Worm (Caenorhabditis elegans) whole organism, late embryonic: Measurements from ENCODE around the gene ZC373.3.

Source experiments
- C08G9.2 ChIP-seq: sonication (generic microtip); optimal IDR thresholded peaks from 2 replicates; lab custom pipeline; 2016; ENCODE audit warnings: mild to moderate bottlenecking, missing genetic modification characterization, moderate library complexity, missing compliant biosample characterization
- F13H6.1 ChIP-seq: sonication (generic microtip); optimal IDR thresholded peaks from 2 replicates; lab custom pipeline; 2016; ENCODE audit warnings: missing genetic modification characterization, missing compliant biosample characterization
- Y22D7AL.16 ChIP-seq: sonication (generic microtip); optimal IDR thresholded peaks from 2 replicates; lab custom pipeline; 2016; ENCODE audit warnings: missing genetic modification characterization, missing compliant biosample characterization
- ceh-18 ChIP-seq: sonication (generic microtip); optimal IDR thresholded peaks from 2 replicates; lab custom pipeline; 2016; ENCODE audit warnings: missing genetic modification characterization, missing compliant biosample characterization
- ceh-34 ChIP-seq: sonication (generic microtip); optimal IDR thresholded peaks from 2 replicates; lab custom pipeline; 2016; ENCODE audit warnings: mild to moderate bottlenecking, missing genetic modification characterization, missing compliant biosample characterization
- ceh-48 ChIP-seq: sonication (generic microtip); optimal IDR thresholded peaks from 2 replicates; lab custom pipeline; 2016; ENCODE audit warnings: missing genetic modification characterization, inconsistent platforms, missing compliant biosample characterization
- ceh-9 ChIP-seq: sonication (generic microtip); optimal IDR thresholded peaks from 2 replicates; lab custom pipeline; 2016; ENCODE audit warnings: mild to moderate bottlenecking, missing genetic modification characterization, inconsistent platforms, missing compliant biosample characterization
- elt-2 ChIP-seq: sonication (generic microtip); optimal IDR thresholded peaks from 2 replicates; lab custom pipeline; 2016; ENCODE audit warnings: missing genetic modification reagents, missing genetic modification characterization, missing compliant biosample characterization
- fax-1 ChIP-seq: sonication (generic microtip); optimal IDR thresholded peaks from 2 replicates; lab custom pipeline; 2016; ENCODE audit warnings: missing genotype, missing genetic modification characterization, missing compliant biosample characterization
- fkh-10 ChIP-seq: fragments of 150-350 bp; optimal IDR thresholded peaks from 2 replicates; lab custom pipeline; 2014; ENCODE audit warnings: missing biosample characterization, missing genetic modification reagents, missing genetic modification characterization
- fkh-6 ChIP-seq: sonication (generic microtip); optimal IDR thresholded peaks from 2 replicates; lab custom pipeline; 2016; ENCODE audit warnings: missing genetic modification characterization, missing compliant biosample characterization
- gmeb-2 ChIP-seq: sonication (generic microtip); optimal IDR thresholded peaks from 2 replicates; lab custom pipeline; 2016; ENCODE audit warnings: missing genetic modification characterization, inconsistent platforms, missing compliant biosample characterization
- hlh-30 ChIP-seq: sonication (generic microtip); optimal IDR thresholded peaks from 2 replicates; lab custom pipeline; 2017; ENCODE audit warnings: antibody characterized with exemption, missing genetic modification characterization, missing compliant biosample characterization; ENCODE audit not compliant: insufficient read depth
- hlh-6 ChIP-seq: sonication (generic microtip); optimal IDR thresholded peaks from 2 replicates; lab custom pipeline; 2016; ENCODE audit warnings: missing genotype, missing genetic modification characterization, missing compliant biosample characterization
- hlh-8 ChIP-seq: sonication (generic microtip); optimal IDR thresholded peaks from 2 replicates; lab custom pipeline; 2016; ENCODE audit warnings: missing genotype, missing genetic modification characterization, missing compliant biosample characterization
- madf-2 ChIP-seq: sonication (generic microtip); optimal IDR thresholded peaks from 2 replicates; lab custom pipeline; 2017; ENCODE audit warnings: missing genetic modification characterization, missing compliant biosample characterization
- mec-3 ChIP-seq: sonication (generic microtip); optimal IDR thresholded peaks from 2 replicates; lab custom pipeline; 2016; ENCODE audit warnings: borderline replicate concordance, missing genetic modification characterization, missing compliant biosample characterization
- nhr-232 ChIP-seq: sonication (generic microtip); optimal IDR thresholded peaks from 2 replicates; lab custom pipeline; 2016; ENCODE audit warnings: missing genetic modification characterization, missing compliant biosample characterization
- npax-4 ChIP-seq: sonication (generic microtip); optimal IDR thresholded peaks from 2 replicates; lab custom pipeline; 2016; ENCODE audit warnings: missing genetic modification characterization, missing compliant biosample characterization
- pag-3 ChIP-seq: sonication (generic microtip); optimal IDR thresholded peaks from 2 replicates; lab custom pipeline; 2016; ENCODE audit warnings: missing compliant biosample characterization, missing genetic modification characterization, borderline replicate concordance
- pat-9 ChIP-seq: fragments of 200-800 bp; sonication (Bioruptor generic); optimal IDR thresholded peaks from 2 replicates; lab custom pipeline; 2018; ENCODE audit warnings: mild to moderate bottlenecking, missing genetic modification characterization, moderate library complexity, missing compliant biosample characterization
- pros-1 ChIP-seq: fragments of 150-350 bp; optimal IDR thresholded peaks from 2 replicates; lab custom pipeline; 2014; ENCODE audit warnings: missing biosample characterization, missing genetic modification reagents, missing genetic modification characterization
- ref-2 ChIP-seq: sonication (generic microtip); optimal IDR thresholded peaks from 2 replicates; lab custom pipeline; 2016; ENCODE audit warnings: missing genetic modification characterization, missing compliant biosample characterization
- rnt-1 ChIP-seq: sonication (generic microtip); optimal IDR thresholded peaks from 2 replicates; lab custom pipeline; 2016; ENCODE audit warnings: missing genetic modification characterization, missing compliant biosample characterization
- sox-4 ChIP-seq: sonication (generic microtip); optimal IDR thresholded peaks from 2 replicates; lab custom pipeline; 2017; ENCODE audit warnings: mild to moderate bottlenecking, missing genetic modification characterization, inconsistent platforms, missing compliant biosample characterization
- ttx-3 ChIP-seq: sonication (generic microtip); optimal IDR thresholded peaks from 2 replicates; lab custom pipeline; 2016; ENCODE audit warnings: missing genetic modification reagents, missing genetic modification characterization, missing compliant biosample characterization
- unc-42 ChIP-seq: sonication (generic microtip); optimal IDR thresholded peaks from 2 replicates; lab custom pipeline; 2016; ENCODE audit warnings: missing genotype, missing genetic modification characterization, missing compliant biosample characterization
- unc-55 ChIP-seq: sonication (generic microtip); optimal IDR thresholded peaks from 2 replicates; lab custom pipeline; 2017; ENCODE audit warnings: missing biosample characterization, missing genetic modification reagents, missing genetic modification characterization

ZC373.3 gene

ce11 chrX:10026347-10026746 is 34.0 kb upstream of the ZC373.3 start (continued):
- TF ChIP-seq ceh-34 (tag; lab: Kevin White, UChicago) (peak; percentile 64), fkh-10 (no peak), ceh-48 (tag; lab: Kevin White, UChicago) (peak; percentile 60)

ce11 chrX:10027556-10027955 is 32.8 kb upstream of the ZC373.3 start, which contains the start of gene mkk-4:
Gene mkk-4 (plus strand): TSS chrX:10027856.
- TF ChIP-seq Y22D7AL.16 (tag; lab: Kevin White, UChicago) (no peak), C08G9.2 (tag; lab: Kevin White, UChicago) (no peak), mec-3 (tag; lab: Kevin White, UChicago) (no peak), ref-2 (no peak), ceh-9 (tag; lab: Kevin White, UChicago) (no peak), npax-4 (tag; lab: Kevin White, UChicago) (no peak), pag-3 (tag; lab: Kevin White, UChicago) (no peak), unc-42 (no peak), fkh-6 (no peak), pat-9 (no peak), madf-2 (tag; lab: Kevin White, UChicago) (no peak), ttx-3 (tag; lab: Kevin White, UChicago) (no peak), hlh-8 (tag; lab: Kevin White, UChicago) (no peak), nhr-232 (tag; lab: Kevin White, UChicago) (no peak), F13H6.1 (tag; lab: Kevin White, UChicago) (no peak), elt-2 (tag; lab: Kevin White, UChicago) (no peak), sox-4 (tag; lab: Kevin White, UChicago) (no peak)

DNA sequence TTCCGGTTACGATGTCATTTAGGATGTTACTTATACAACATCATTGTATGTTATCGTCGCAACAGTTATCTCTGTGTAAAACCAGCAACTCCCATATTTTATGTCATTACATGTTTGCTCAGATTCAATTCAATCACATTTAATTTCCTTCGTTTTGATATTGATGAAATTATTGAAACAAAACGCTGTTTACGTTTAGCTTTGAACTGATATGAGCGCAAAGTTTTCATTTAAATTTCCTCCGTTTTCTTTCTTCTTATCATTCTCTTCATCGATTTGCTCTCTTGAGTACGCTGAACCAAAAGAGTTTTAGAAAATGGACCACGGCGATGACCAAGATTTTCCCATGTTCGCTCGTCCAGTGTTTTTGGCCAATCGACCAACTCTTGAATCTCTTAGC is 29.5 kb upstream of the ZC373.3 start, which contains the start of gene sek-6:
sek-6 (plus strand) TSS at position 315 of the 400 bp plus-strand sequence.
- TF ChIP-seq gmeb-2 (tag; lab: Kevin White, UChicago) (no peak), ceh-18 (no peak), ttx-3 (tag; lab: Kevin White, UChicago) (no peak), elt-2 (tag; lab: Kevin White, UChicago) (no peak), pag-3 (tag; lab: Kevin White, UChicago) (no peak), hlh-6 (tag; lab: Kevin White, UChicago) (no peak)

- TF ChIP-seq mec-3 (tag; lab: Kevin White, UChicago) (no peak), pros-1 (tag; lab: Kevin White, UChicago) (no peak), rnt-1 (tag; lab: Kevin White, UChicago) (no peak), madf-2 (tag; lab: Kevin White, UChicago) (no peak)
Measured at ce11 chrX:10044473-10044872, 15.9 kb upstream of the ZC373.3 start.

- TF ChIP-seq unc-55 (GFP tag; lab: Kevin White, UChicago) = peak; percentile 24
- TF ChIP-seq gmeb-2 (tag; lab: Kevin White, UChicago) = no peak
Measured at ce11 chrX:10047325-10047724, 13.0 kb upstream of the ZC373.3 start, which contains the start of gene ZC374.2. Gene ZC374.2 (minus strand): TSS chrX:10047425.

ce11 chrX:10049160-10049559 is 11.2 kb upstream of the ZC373.3 start, which contains the start of gene gnrr-3:
Gene gnrr-3 (plus strand): TSS chrX:10049460.
- no peak for TF ChIP-seq elt-2 (tag; lab: Kevin White, UChicago)
- no peak for TF ChIP-seq fax-1 (tag; lab: Kevin White, UChicago)

- TF ChIP-seq hlh-30 (tag; lab: Kevin White, UChicago) (no peak), elt-2 (tag; lab: Kevin White, UChicago) (peak; percentile 13)
- TF ChIP-seq, all 69 proteins: peak for 1
Measured at ce11 chrX:10051625-10052024, 8.7 kb upstream of the ZC373.3 start.
